Fruit fly (Drosophila melanogaster) whole organism, prepupa: ENCODE measurements around the gene dao.

Experiments used
- Blimp-1 ChIP-seq: fragments of 200-800 bp; sonication (Bioruptor generic); optimal IDR thresholded peaks from 3 replicates; lab custom pipeline; 2017; ENCODE audit warnings: missing biosample characterization, missing genetic modification characterization, mild to moderate bottlenecking, moderate library complexity, missing genetic modification reagents
- CG10631 ChIP-seq: fragments of 200-800 bp; sonication (Bioruptor generic); optimal IDR thresholded peaks from 2 replicates; lab custom pipeline; 2016; ENCODE audit warnings: missing biosample characterization, missing genetic modification characterization
- CG10669 ChIP-seq: fragments of 200-800 bp; sonication (Bioruptor generic); optimal IDR thresholded peaks from 3 replicates; lab custom pipeline; 2018; ENCODE audit warnings: missing biosample characterization, mild to moderate bottlenecking, missing genetic modification characterization, moderate library complexity
- CG6792 ChIP-seq: fragments of 200-800 bp; sonication (Bioruptor generic); optimal IDR thresholded peaks from 3 replicates; lab custom pipeline; 2016; ENCODE audit warnings: missing biosample characterization, missing genetic modification characterization
- CG8319 ChIP-seq: fragments of 200-800 bp; sonication (Bioruptor generic); optimal IDR thresholded peaks from 3 replicates; lab custom pipeline; 2016; ENCODE audit warnings: missing biosample characterization, missing genetic modification characterization
- CG8632 ChIP-seq: fragments of 200-800 bp; sonication (Bioruptor generic); optimal IDR thresholded peaks from 3 replicates; lab custom pipeline; 2016; ENCODE audit warnings: missing biosample characterization, missing genetic modification characterization
- Ets96B ChIP-seq: fragments of 200-800 bp; optimal IDR thresholded peaks from 2 replicates; lab custom pipeline; 2019; ENCODE audit warnings: missing biosample characterization, mild to moderate bottlenecking, missing genetic modification characterization, moderate library complexity
- Lpt ChIP-seq: fragments of 200-800 bp; sonication (Bioruptor generic); optimal IDR thresholded peaks from 3 replicates; lab custom pipeline; 2016; ENCODE audit warnings: missing biosample characterization, missing genetic modification characterization
- OdsH ChIP-seq: fragments of 200-800 bp; sonication (Bioruptor generic); optimal IDR thresholded peaks from 3 replicates; lab custom pipeline; 2016; ENCODE audit warnings: missing biosample characterization, missing genetic modification characterization
- acj6 ChIP-seq: fragments of 200-800 bp; sonication (Bioruptor generic); optimal IDR thresholded peaks from 3 replicates; lab custom pipeline; 2016; ENCODE audit warnings: missing biosample characterization, missing genetic modification characterization
- fd85E ChIP-seq: fragments of 200-800 bp; sonication (Bioruptor generic); optimal IDR thresholded peaks from 3 replicates; lab custom pipeline; 2016; ENCODE audit warnings: missing biosample characterization, missing genetic modification characterization
- fkh ChIP-seq: fragments of 200-800 bp; sonication (Bioruptor generic); optimal IDR thresholded peaks from 3 replicates; lab custom pipeline; 2017; ENCODE audit warnings: missing biosample characterization, mild to moderate bottlenecking, missing genetic modification characterization, moderate library complexity
- spab ChIP-seq: fragments of 200-800 bp; sonication (Bioruptor generic); optimal IDR thresholded peaks from 2 replicates; lab custom pipeline; 2017; ENCODE audit warnings: missing biosample characterization, mild to moderate bottlenecking, missing genetic modification characterization, missing genetic modification reagents
- svp ChIP-seq: fragments of 200-800 bp; sonication (Bioruptor generic); peaks from one replicate; lab custom pipeline; 2016; ENCODE audit warnings: missing biosample characterization, missing genetic modification characterization
- vri ChIP-seq: fragments of 200-800 bp; sonication (Bioruptor generic); optimal IDR thresholded peaks from 3 replicates; lab custom pipeline; 2016; ENCODE audit warnings: missing biosample characterization, mild to moderate bottlenecking, missing genetic modification characterization

dao gene

DNA sequence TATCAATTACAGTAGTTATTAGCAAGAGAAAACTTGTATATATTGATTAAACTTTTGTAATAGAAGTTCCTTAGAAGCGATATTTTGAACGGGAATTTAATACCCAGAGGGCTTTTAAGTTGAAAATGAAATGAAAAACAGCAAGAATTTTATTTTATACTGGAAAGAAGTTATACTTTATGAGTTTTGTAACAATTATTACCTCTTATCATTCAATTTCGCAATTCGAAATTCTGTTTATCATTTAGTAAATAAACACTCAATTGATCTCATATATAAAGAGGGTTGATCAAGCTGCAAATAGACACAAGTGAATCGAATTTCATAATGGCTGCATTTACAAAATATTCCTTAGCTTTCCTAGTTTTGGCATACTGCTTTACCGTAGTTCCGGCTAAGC is 36.0 kb downstream of the dao start, which contains the start of gene CG15263:
Gene CG15263, plus strand, starts transcription at position 301 of the 400 bp plus-strand sequence.
- TF ChIP-seq acj6 (GFP tag; lab: Kevin White, UChicago) (no peak), fkh (GFP tag; lab: Kevin White, UChicago) (no peak), fd85E (GFP tag; lab: Kevin White, UChicago) (no peak), OdsH (GFP tag; lab: Kevin White, UChicago) (no peak), vri (GFP tag; lab: Kevin White, UChicago) (no peak), Ets96B (tag; lab: Kevin White, UChicago) (no peak), CG10631 (no peak), CG6792 (GFP tag; lab: Kevin White, UChicago) (no peak), CG8632 (no peak), spab (GFP tag; lab: Kevin White, UChicago) (no peak), Blimp-1 (GFP tag; lab: Kevin White, UChicago) (no peak)

DNA sequence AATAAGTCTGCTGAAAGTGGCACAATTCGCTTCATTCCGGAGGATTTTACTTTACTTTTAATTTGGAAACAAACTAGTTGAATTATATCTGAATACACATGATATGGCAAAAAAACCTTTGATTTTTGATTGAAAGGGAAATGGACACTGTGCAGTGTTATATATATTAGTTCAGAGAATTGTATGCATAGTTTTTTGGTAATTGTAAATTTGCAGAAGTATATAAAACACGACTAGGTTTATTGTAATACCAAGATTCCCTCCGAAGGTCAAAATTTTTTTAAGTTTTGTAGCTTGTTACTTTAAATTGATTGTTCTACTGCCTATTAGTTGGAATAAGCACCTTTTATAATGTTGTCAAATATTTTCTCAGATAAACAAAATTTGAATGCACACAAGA is 43.5 kb downstream of the dao start, which contains the start of gene CG15260:
Gene CG15260, minus strand, starts transcription at position 101 of the 400 bp plus-strand sequence.
- no peak for TF ChIP-seq CG8319 (GFP tag; lab: Kevin White, UChicago)

DNA sequence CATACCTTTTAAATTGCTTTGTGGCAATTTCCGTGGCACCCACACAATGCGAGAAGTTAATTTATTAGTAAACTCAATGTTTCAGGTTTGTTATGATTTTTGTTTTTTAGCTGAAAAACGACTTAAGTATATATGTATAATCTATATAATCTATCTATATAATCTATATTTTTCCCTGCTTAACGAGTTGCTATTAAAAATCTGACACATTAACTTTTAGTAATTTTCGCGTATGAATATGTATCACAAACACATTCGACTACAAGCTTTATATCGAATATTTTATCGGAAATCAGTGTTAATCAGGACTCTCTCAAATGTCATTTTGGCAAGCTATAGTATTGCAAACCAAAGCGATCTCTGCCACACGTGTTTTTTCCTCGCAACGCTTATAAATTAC is 48.8 kb downstream of the dao start, which contains the start of gene CG15262:
Gene CG15262, plus strand, starts transcription at position 301 of the 400 bp plus-strand sequence.
- TF ChIP-seq Lpt, result no peak
- TF ChIP-seq CG10669 (GFP tag; lab: Kevin White, UChicago), result no peak

DNA sequence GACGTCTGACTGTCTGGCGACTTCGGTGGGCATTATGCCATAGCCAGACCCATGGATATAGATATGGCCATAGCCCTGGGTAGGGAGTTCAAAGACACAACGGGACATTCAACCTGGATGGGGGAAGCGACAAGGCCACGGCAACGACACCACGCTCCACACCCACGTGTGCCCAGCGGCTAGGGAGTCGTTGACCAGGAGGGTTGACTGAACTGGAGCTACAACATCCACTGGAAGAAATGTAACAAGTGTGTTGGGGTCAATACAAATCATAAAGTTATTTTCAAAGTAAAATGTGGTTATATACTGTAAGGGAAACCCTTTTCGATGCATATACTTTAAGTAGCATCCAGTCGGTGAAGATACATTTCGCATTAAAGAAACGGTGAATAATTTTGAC is 53.2 kb downstream of the dao start:
- TF ChIP-seq Blimp-1 (GFP tag; lab: Kevin White, UChicago), result no peak
- TF ChIP-seq svp, result peak; percentile 23
